Worm (Caenorhabditis elegans): ENCODE measurements around the gene K12H4.2.

ce11 chrIII:8063659-8064058, 16.1 kb downstream of the K12H4.2 start:
- TF ChIP-seq pqm-1 (tag; optimal IDR thresholded peaks at IDR 0.05) (no peak), aly-2 (tag; optimal IDR thresholded peaks at IDR 0.05) (no peak), lin-39 (tag; optimal IDR thresholded peaks at IDR 0.05) (no peak), nhr-25 (tag; optimal IDR thresholded peaks at IDR 0.05) (no peak), nhr-11 (tag; optimal IDR thresholded peaks at IDR 0.05) (no peak), ceh-82 (tag; optimal IDR thresholded peaks at IDR 0.05) (no peak), egl-27 (tag; optimal IDR thresholded peaks at IDR 0.05) (no peak), nhr-23 (tag; optimal IDR thresholded peaks at IDR 0.05) (no peak), nhr-28 (tag; optimal IDR thresholded peaks at IDR 0.05) (no peak)

All from whole organism, L3 larva.